Worm (Caenorhabditis elegans): ENCODE measurements around the gene nhr-212.

DNA sequence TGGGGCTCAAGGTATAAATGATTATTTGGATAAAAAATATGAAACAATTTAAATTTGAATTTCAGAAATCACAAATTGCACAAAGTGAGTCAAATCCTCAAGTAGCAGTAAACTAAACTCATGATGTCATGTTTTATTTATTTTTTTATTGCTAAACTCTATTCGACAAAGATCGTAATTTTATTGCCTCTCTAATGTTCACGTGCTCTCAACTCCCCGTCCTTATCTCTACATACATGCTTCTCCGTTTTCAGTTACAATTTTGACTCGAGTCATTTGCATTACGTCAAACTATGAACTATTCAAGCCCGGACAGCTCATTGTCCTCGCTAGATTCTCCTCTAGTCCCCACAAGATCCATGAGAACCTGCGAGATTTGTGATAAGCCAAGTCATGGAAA, 10.1 kb upstream of the nhr-212 start, which contains the start of gene nhr-99:
- TF ChIP-seq him-1 (tag; optimal IDR thresholded peaks at IDR 0.05), result no peak
- TF ChIP-seq W03F9.2 (tag; optimal IDR thresholded peaks at IDR 0.05), result no peak
- no peak for TF ChIP-seq dao-5 (tag; optimal IDR thresholded peaks at IDR 0.05)
